Worm (Caenorhabditis elegans): ENCODE measurements around the gene F53H8.3.

DNA sequence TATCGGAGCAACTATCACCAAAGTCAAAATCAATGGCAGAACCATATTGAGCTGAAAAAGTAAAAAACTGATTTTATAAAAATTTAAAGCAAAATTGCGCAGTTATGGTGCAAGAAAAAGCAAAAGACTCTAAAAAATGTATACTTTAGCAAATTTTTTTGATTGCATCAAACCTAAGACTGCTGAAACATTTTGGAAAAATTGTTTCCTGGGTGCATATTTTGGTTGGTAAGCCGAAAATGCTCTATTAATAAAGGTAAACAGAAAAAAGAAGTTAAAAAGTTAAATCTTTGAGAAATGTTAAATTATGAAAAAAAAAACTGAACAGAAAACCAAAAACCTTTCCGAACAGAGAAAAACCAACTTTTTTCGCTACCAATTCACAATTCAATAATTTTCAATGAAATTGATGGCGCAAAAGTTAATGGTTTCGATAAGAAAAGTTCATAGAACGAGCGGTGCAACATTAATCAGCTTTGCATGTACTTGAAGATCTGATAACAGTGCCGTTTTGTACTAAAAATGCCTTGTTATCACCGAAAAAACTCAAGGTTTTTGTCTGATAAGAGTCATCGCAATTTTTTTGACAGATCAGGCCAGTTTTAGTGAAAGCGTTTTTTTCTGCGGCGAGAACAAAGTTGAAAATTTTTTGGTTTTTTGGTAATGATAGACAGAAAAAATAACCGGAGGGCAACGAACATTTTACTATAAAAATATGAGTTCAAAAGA lies 39.8 kb downstream of the F53H8.3 start, which contains the start of gene abhd-3.2:
- peak; percentile 93 for TF ChIP-seq pqm-1 (tag; optimal IDR thresholded peaks at IDR 0.05)
- TF ChIP-seq zip-4 (GFP tag; optimal IDR thresholded peaks at IDR 0.05) = no peak
- TF ChIP-seq ztf-4 (tag; optimal IDR thresholded peaks at IDR 0.05) = no peak
- peak; percentile 52 for TF ChIP-seq nhr-19 (GFP tag; conservative IDR thresholded peaks at IDR 0.05)
- TF ChIP-seq C16A3.4 (tag; optimal IDR thresholded peaks at IDR 0.05) = no peak
- no peak for TF ChIP-seq tbx-2 (tag; optimal IDR thresholded peaks at IDR 0.05)
- no peak for TF ChIP-seq ama-1 (optimal IDR thresholded peaks at IDR 0.05)
- TF ChIP-seq unc-62 (GFP tag; optimal IDR thresholded peaks at IDR 0.05) = no peak
- TF ChIP-seq sox-4 (tag; optimal IDR thresholded peaks at IDR 0.05) = no peak
- no peak for TF ChIP-seq nhr-76 (tag; optimal IDR thresholded peaks at IDR 0.05)
- TF ChIP-seq dpl-1 (GFP tag; optimal IDR thresholded peaks at IDR 0.05) = no peak
- TF ChIP-seq elt-2 (tag; optimal IDR thresholded peaks at IDR 0.05) = peak; percentile 99

Measured in whole organism, L1 larva.